Worm (Caenorhabditis elegans): ENCODE results near the gene R02D5.24.

Gene R02D5.24

ce11 chrV:14523105-14523504 lies 22.0 kb downstream of the R02D5.24 start, which contains the start of gene C53A5.2:
TSS of gene C53A5.2 (minus strand) at chrV:14523205.
- TF ChIP-seq D2030.7 (GFP tag; IDR thresholded peaks at IDR 0.05), result no peak
- 0 out of 2 replicates have a peak, but pooled peaks have one; percentile 33 for TF ChIP-seq Y56A3A.18 (GFP tag; IDR thresholded peaks at IDR 0.05)

- TF ChIP-seq madf-6 (GFP tag; IDR thresholded peaks at IDR 0.05) (0 out of 2 replicates have a peak, but pooled peaks have one; percentile 7), nhr-80 (tag; optimal IDR thresholded peaks at IDR 0.05) (peak; percentile 60), let-526 (GFP tag; IDR thresholded peaks at IDR 0.05) (no peak), rec-8 (tag; optimal IDR thresholded peaks at IDR 0.05) (no peak), ZK185.1 (tag; optimal IDR thresholded peaks at IDR 0.05; ENCODE audit: poor library complexity, severe bottlenecking) (peak; percentile 57), mes-4 (tag; optimal IDR thresholded peaks at IDR 0.05) (no peak), aptf-2 (GFP tag; conservative IDR thresholded peaks at IDR 0.05) (no peak), madf-8 (GFP tag; conservative IDR thresholded peaks at IDR 0.05) (no peak), dox-1 (GFP tag; IDR thresholded peaks at IDR 0.05) (peak; percentile 46; the same call in 1 of the 2 replicates), efl-1 (GFP tag; optimal IDR thresholded peaks at IDR 0.05) (no peak), attf-3 (GFP tag; conservative IDR thresholded peaks at IDR 0.05) (no peak), D2030.7 (GFP tag; IDR thresholded peaks at IDR 0.05) (peak; percentile 27; the same call in 1 of the 2 replicates), attf-5 (GFP tag; optimal IDR thresholded peaks at IDR 0.05) (peak; percentile 81), Y67H2A.10 (GFP tag; conservative IDR thresholded peaks at IDR 0.05) (no peak), rcor-1 (GFP tag; IDR thresholded peaks at IDR 0.05) (0 out of 2 replicates have a peak, but pooled peaks have one; percentile 24), madf-10 (tag; optimal IDR thresholded peaks at IDR 0.05) (no peak), ceh-100 (GFP tag; IDR thresholded peaks at IDR 0.05) (peak; percentile 53; the same call in 1 of the 2 replicates), ceh-91 (GFP tag; IDR thresholded peaks at IDR 0.05) (no peak), F57A8.1 (GFP tag; optimal IDR thresholded peaks at IDR 0.05) (no peak), ets-4 (GFP tag; optimal IDR thresholded peaks at IDR 0.05) (no peak), Y53G8AR.9 (GFP tag; conservative IDR thresholded peaks at IDR 0.05) (no peak), nhr-179 (tag; optimal IDR thresholded peaks at IDR 0.05) (no peak), athp-1 (tag; optimal IDR thresholded peaks at IDR 0.05) (no peak), him-1 (tag; optimal IDR thresholded peaks at IDR 0.05) (no peak), hmg-1.2 (GFP tag; IDR thresholded peaks at IDR 0.05) (peak; percentile 12; the same call in 1 of the 2 replicates), ztf-3 (GFP tag; optimal IDR thresholded peaks at IDR 0.05) (no peak), B0261.1 (tag; optimal IDR thresholded peaks at IDR 0.05) (no peak), T07F8.4 (tag; optimal IDR thresholded peaks at IDR 0.05) (no peak), cebp-1 (GFP tag; IDR thresholded peaks at IDR 0.05) (no peak), cebp-1 (tag; optimal IDR thresholded peaks at IDR 0.05) (peak; percentile 13), tbp1 (GFP tag; optimal IDR thresholded peaks at IDR 0.05) (peak; percentile 28), unc-130 (GFP tag; optimal IDR thresholded peaks at IDR 0.05) (no peak), ztf-18 (tag; optimal IDR thresholded peaks at IDR 0.05) (no peak), F33H1.4 (GFP tag; IDR thresholded peaks at IDR 0.05) (no peak), pbrm-1 (GFP tag; IDR thresholded peaks at IDR 0.05) (0 out of 2 replicates have a peak, but pooled peaks have one; percentile 12), ceh-79 (tag; optimal IDR thresholded peaks at IDR 0.05) (no peak), attf-6 (GFP tag; IDR thresholded peaks at IDR 0.05) (no peak), zfh-2 (GFP tag; conservative IDR thresholded peaks at IDR 0.05) (no peak), nfyb-1 (GFP tag; IDR thresholded peaks at IDR 0.05) (peak; percentile 26; the same call in 1 of the 2 replicates), hrde-1 (tag; optimal IDR thresholded peaks at IDR 0.05; ENCODE audit: borderline replicate concordance) (no peak), mcd-1 (GFP tag; IDR thresholded peaks at IDR 0.05) (peak; percentile 50), mel-28 (tag; optimal IDR thresholded peaks at IDR 0.05; ENCODE audit: borderline replicate concordance) (no peak), lsl-1 (GFP tag; optimal IDR thresholded peaks at IDR 0.05) (no peak)
These were observed 22.8 kb downstream of the R02D5.24 start, which contains the start of gene ril-1 for ce11 chrV:14523788-14524582. TSS of gene ril-1 (minus strand) at chrV:14524129.
